Worm (Caenorhabditis elegans) whole organism, midembryonic: ENCODE data around the gene cut-4.

Source experiments
- T22C8.4 ChIP-seq: fragments of 200-800 bp; sonication (Bioruptor generic); IDR thresholded peaks from 2 replicates; pipeline ENCODE4 v1.3.6; 2022; ENCODE audit warnings: missing genetic modification characterization, missing compliant biosample characterization
- cog-1 ChIP-seq: sonication (generic microtip); optimal IDR thresholded peaks from 2 replicates; lab custom pipeline; 2016; ENCODE audit warnings: missing genetic modification characterization, missing compliant biosample characterization
- flt-1 ChIP-seq: fragments of 200-800 bp; sonication (Bioruptor generic); IDR thresholded peaks from 2 replicates; pipeline ENCODE4 v1.3.6; 2022; ENCODE audit warnings: missing genetic modification characterization, missing compliant biosample characterization
- med-1 ChIP-seq: sonication (generic microtip); optimal IDR thresholded peaks from 2 replicates; lab custom pipeline; 2017; ENCODE audit warnings: missing genetic modification characterization, mild to moderate bottlenecking, missing compliant biosample characterization, antibody characterized with exemption, missing genetic modification reagents; ENCODE audit not compliant: insufficient read depth
- tab-1 ChIP-seq: fragments of 200-800 bp; sonication (Bioruptor generic); IDR thresholded peaks from 2 replicates; pipeline ENCODE4 v1.3.6; 2022; ENCODE audit warnings: missing genetic modification characterization, missing compliant biosample characterization
- ztf-23 ChIP-seq: fragments of 200-800 bp; sonication (Bioruptor generic); IDR thresholded peaks from 2 replicates; pipeline ENCODE4 v1.3.6; 2022; ENCODE audit warnings: missing genetic modification reagents, missing genetic modification characterization, missing compliant biosample characterization
- ztf-29 ChIP-seq: fragments of 200-800 bp; sonication (Bioruptor generic); IDR thresholded peaks from 2 replicates; pipeline ENCODE4 v1.3.6; 2022; ENCODE audit warnings: missing genetic modification reagents, missing genetic modification characterization, missing compliant biosample characterization

- TF ChIP-seq T22C8.4 (GFP tag; lab: Robert Waterston, UW): no peak
- TF ChIP-seq ztf-23: no peak
- no peak for TF ChIP-seq cog-1
- TF ChIP-seq ztf-29: no peak
- no peak for TF ChIP-seq med-1 (GFP tag; lab: Kevin White, UChicago)
- TF ChIP-seq flt-1 (GFP tag; lab: Robert Waterston, UW): no peak
- TF ChIP-seq tab-1 (GFP tag; lab: Robert Waterston, UW): no peak
Observed at ce11 chrII:10485640-10486039, 49.7 kb downstream of the cut-4 start.
